Worm (Caenorhabditis elegans) whole organism, L4 larva: ENCODE measurements around the gene lin-3.

Source experiments
- D1046.2 ChIP-seq: fragments of 200-800 bp; sonication (Bioruptor generic); IDR thresholded peaks from 2 replicates; pipeline ENCODE4 v1.3.6; 2022; ENCODE audit warnings: missing genetic modification characterization, missing compliant biosample characterization
- F49E8.2 ChIP-seq: sonication (generic microtip); optimal IDR thresholded peaks from 2 replicates; lab custom pipeline; 2016; ENCODE audit warnings: missing compliant biosample characterization, mild to moderate bottlenecking, missing genetic modification characterization, borderline replicate concordance
- R02D3.7 ChIP-seq: fragments of 150-350 bp; sonication (generic microtip); optimal IDR thresholded peaks from 3 replicates; lab custom pipeline; 2014; ENCODE audit warnings: missing biosample characterization, missing genetic modification characterization
- Y5F2A.4 ChIP-seq: fragments of 200-800 bp; sonication (Bioruptor generic); optimal IDR thresholded peaks from 2 replicates; lab custom pipeline; 2018; ENCODE audit warnings: mild to moderate bottlenecking, missing genetic modification characterization, missing compliant biosample characterization
- aha-1 ChIP-seq: fragments of 150-350 bp; peaks from one replicate; lab custom pipeline; 2014; ENCODE audit warnings: missing biosample characterization, missing genetic modification characterization
- ama-1 ChIP-seq: fragments of 150-350 bp; optimal IDR thresholded peaks from 2 replicates; lab custom pipeline; 2014; ENCODE audit warnings: inconsistent platforms, mixed read lengths
- ceh-44 ChIP-seq: fragments of 200-800 bp; sonication (Bioruptor generic); IDR thresholded peaks from 2 replicates; pipeline ENCODE4 v1.3.6; 2022; ENCODE audit warnings: missing genetic modification reagents, missing genetic modification characterization, missing compliant biosample characterization
- ceh-82 ChIP-seq: sonication (generic microtip); optimal IDR thresholded peaks from 2 replicates; lab custom pipeline; 2017; ENCODE audit warnings: missing biosample characterization, missing genetic modification characterization
- ces-1 ChIP-seq: fragments of 150-350 bp; sonication (generic microtip); optimal IDR thresholded peaks from 4 replicates; lab custom pipeline; 2014; ENCODE audit warnings: missing biosample characterization, missing genetic modification reagents, missing genetic modification characterization
- ctbp-1 ChIP-seq: fragments of 200-800 bp; sonication (Bioruptor generic); IDR thresholded peaks from 2 replicates; pipeline ENCODE4 v1.3.6; 2022; ENCODE audit warnings: missing genetic modification reagents, missing genetic modification characterization, missing compliant biosample characterization
- daf-12 ChIP-seq: fragments of 150-350 bp; optimal IDR thresholded peaks from 2 replicates; lab custom pipeline; 2014; ENCODE audit warnings: missing biosample characterization, missing genetic modification reagents, missing genetic modification characterization
- daf-8 ChIP-seq: fragments of 200-800 bp; sonication (Bioruptor generic); IDR thresholded peaks from 2 replicates; pipeline ENCODE4 v1.3.6; 2022; ENCODE audit warnings: missing genetic modification characterization, missing compliant biosample characterization
- dpl-1 ChIP-seq: fragments of 150-350 bp; optimal IDR thresholded peaks from 2 replicates; lab custom pipeline; 2014; ENCODE audit warnings: missing biosample characterization, missing genetic modification reagents, missing genetic modification characterization
- duxl-1 ChIP-seq: sonication (generic microtip); optimal IDR thresholded peaks from 2 replicates; lab custom pipeline; 2016; ENCODE audit warnings: mild to moderate bottlenecking, missing genetic modification characterization, moderate library complexity, missing compliant biosample characterization; ENCODE audit not compliant: poor library complexity
- egl-27 ChIP-seq: sonication (generic microtip); optimal IDR thresholded peaks from 3 replicates; lab custom pipeline; 2017; ENCODE audit warnings: missing biosample characterization, missing genetic modification reagents, missing genetic modification characterization
- fos-1 ChIP-seq: fragments of 150-350 bp; optimal IDR thresholded peaks from 2 replicates; lab custom pipeline; 2014; ENCODE audit warnings: missing biosample characterization, missing genetic modification characterization
- hmg-1.1 ChIP-seq: fragments of 200-800 bp; sonication (Bioruptor generic); IDR thresholded peaks from 2 replicates; pipeline ENCODE4 v1.3.6; 2022; ENCODE audit warnings: missing genetic modification reagents, missing genetic modification characterization, missing compliant biosample characterization
- lin-1 ChIP-seq: fragments of 200-800 bp; sonication (Bioruptor generic); IDR thresholded peaks from 2 replicates; pipeline ENCODE4 v1.3.6; 2022; ENCODE audit warnings: missing genetic modification reagents, missing genetic modification characterization, missing compliant biosample characterization
- lin-15B ChIP-seq: fragments of 150-350 bp; sonication (generic microtip); optimal IDR thresholded peaks from 3 replicates; lab custom pipeline; 2014; ENCODE audit warnings: missing biosample characterization, missing genetic modification characterization
- mdl-1 ChIP-seq, 2 experiments: fragments of 150-350 bp in 1 of 2; sonication (generic microtip) in 1 of 2; optimal IDR thresholded peaks; 2 replicates each; lab custom pipeline; 2014 to 2017; ENCODE audit warnings: missing biosample characterization in 2 of 2, missing genetic modification characterization in 2 of 2
- mep-1 ChIP-seq: fragments of 150-350 bp; sonication (generic microtip); optimal IDR thresholded peaks from 3 replicates; lab custom pipeline; 2014; ENCODE audit warnings: missing biosample characterization, missing genetic modification characterization
- mes-2 ChIP-seq: sonication (generic microtip); optimal IDR thresholded peaks from 2 replicates; lab custom pipeline; 2016; ENCODE audit warnings: missing genotype, mild to moderate bottlenecking, missing genetic modification characterization, missing compliant biosample characterization; ENCODE audit not compliant: poor library complexity, severe bottlenecking
- nhr-102 ChIP-seq: sonication (generic microtip); optimal IDR thresholded peaks from 2 replicates; lab custom pipeline; 2016; ENCODE audit warnings: mild to moderate bottlenecking, missing genetic modification characterization, moderate library complexity, missing compliant biosample characterization
- nhr-77 ChIP-seq: fragments of 150-350 bp; optimal IDR thresholded peaks from 2 replicates; lab custom pipeline; 2014; ENCODE audit warnings: missing biosample characterization, missing genetic modification characterization
- pha-4 ChIP-seq, 2 experiments: fragments of 150-350 bp in 1 of 2; fragments of 200-800 bp in 1 of 2; sonication (Bioruptor generic) in 1 of 2; IDR thresholded peaks in 1 of 2; optimal IDR thresholded peaks in 1 of 2; 2 replicates each; pipeline versions ENCODE4 v1.3.6 to Lab custom; 2014 to 2022; ENCODE audit warnings: missing genetic modification characterization in 2 of 2, missing genetic modification reagents in 2 of 2, missing biosample characterization in 1 of 2, missing compliant biosample characterization in 1 of 2
- rbr-2 ChIP-seq: sonication (generic microtip); optimal IDR thresholded peaks from 2 replicates; lab custom pipeline; 2016; ENCODE audit warnings: missing genotype, missing genetic modification characterization, missing compliant biosample characterization
- sdz-12 ChIP-seq: fragments of 200-800 bp; sonication (Bioruptor generic); optimal IDR thresholded peaks from 2 replicates; lab custom pipeline; 2018; ENCODE audit warnings: mild to moderate bottlenecking, missing genetic modification characterization, missing compliant biosample characterization
- snpc-4 ChIP-seq: fragments of 150-350 bp; optimal IDR thresholded peaks from 2 replicates; lab custom pipeline; 2014; ENCODE audit warnings: missing biosample characterization, missing genetic modification characterization
- spr-1 ChIP-seq: sonication (generic microtip); optimal IDR thresholded peaks from 2 replicates; lab custom pipeline; 2016; ENCODE audit warnings: mild to moderate bottlenecking, missing genetic modification characterization, missing compliant biosample characterization
- tra-1 ChIP-seq: fragments of 200-800 bp; sonication (Bioruptor generic); IDR thresholded peaks from 2 replicates; pipeline ENCODE4 v1.3.6; 2022; ENCODE audit warnings: missing genetic modification reagents, missing genetic modification characterization, missing compliant biosample characterization
- unc-39 ChIP-seq: sonication (generic microtip); optimal IDR thresholded peaks from 2 replicates; lab custom pipeline; 2017; ENCODE audit warnings: missing biosample characterization, missing genetic modification characterization
- unc-62 ChIP-seq, 3 experiments: fragments of 150-350 bp in 1 of 3; sonication (generic microtip); optimal IDR thresholded peaks in 2 of 3; peaks in 1 of 3; 1 replicate in 1 of 3; 2 replicates in 2 of 3; lab custom pipeline; 2014 to 2017; ENCODE audit warnings: missing biosample characterization in 3 of 3, missing genetic modification characterization in 3 of 3, missing genetic modification reagents in 3 of 3, missing genotype in 1 of 3
- vab-7 ChIP-seq: fragments of 200-800 bp; sonication (Bioruptor generic); IDR thresholded peaks from 2 replicates; pipeline ENCODE4 v1.3.6; 2022; ENCODE audit warnings: missing genetic modification reagents, missing genetic modification characterization, missing compliant biosample characterization
- zfp-2 ChIP-seq: sonication (generic microtip); optimal IDR thresholded peaks from 2 replicates; lab custom pipeline; 2016; ENCODE audit warnings: mild to moderate bottlenecking, missing genetic modification characterization, missing compliant biosample characterization
- zfp-3 ChIP-seq: fragments of 200-800 bp; sonication (Bioruptor generic); conservative IDR thresholded peaks from 2 replicates; pipeline ENCODE4 v1.3.6; 2022; ENCODE audit warnings: missing genetic modification reagents, missing genetic modification characterization, missing compliant biosample characterization
- ztf-11 ChIP-seq: fragments of 150-350 bp; optimal IDR thresholded peaks from 2 replicates; lab custom pipeline; 2014; ENCODE audit warnings: missing biosample characterization, missing genetic modification characterization

Gene lin-3

DNA sequence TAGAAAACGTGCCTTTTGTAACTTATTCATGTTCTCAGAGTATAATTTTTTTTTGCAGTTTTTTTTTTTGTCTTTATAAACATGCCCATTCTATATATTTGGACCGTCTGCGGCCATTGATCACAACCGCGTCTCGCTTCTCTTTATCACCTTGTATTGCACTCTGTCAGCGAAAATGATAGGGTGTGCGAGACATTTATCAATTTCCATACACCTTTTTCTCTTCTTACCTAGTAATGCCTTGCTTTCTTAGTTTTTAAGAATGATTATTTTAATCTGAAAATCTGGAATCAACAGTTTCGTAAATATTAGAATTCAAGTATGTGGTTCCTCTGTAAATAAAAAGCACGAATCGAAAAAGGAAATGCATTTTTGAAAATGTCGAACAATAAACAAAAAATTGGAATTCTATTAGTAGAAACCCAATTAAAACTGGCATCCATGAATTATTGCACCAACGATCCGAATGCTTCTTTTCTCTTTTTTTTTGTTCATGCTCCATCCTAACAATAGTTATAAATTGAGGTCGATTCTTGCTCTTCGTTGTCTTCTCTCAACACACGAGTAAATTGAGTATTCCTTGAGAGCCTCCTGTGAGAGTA, 16.9 kb upstream of the lin-3 start (continued):
- TF ChIP-seq nhr-77 (tag; lab: Kevin White, UChicago), result peak; percentile 52
- TF ChIP-seq daf-12 (tag; lab: Kevin White, UChicago), result no peak
- TF ChIP-seq spr-1 (tag; lab: Kevin White, UChicago), result no peak
- TF ChIP-seq mdl-1 (tag; optimal IDR thresholded peaks at IDR 0.05; lab: Kevin White, UChicago), result no peak
- no peak for TF ChIP-seq Y5F2A.4 (GFP tag; lab: Kevin White, UChicago)
- no peak for TF ChIP-seq zfp-3 (GFP tag; lab: Robert Waterston, UW)
- no peak for TF ChIP-seq sdz-12
- no peak for TF ChIP-seq rbr-2 (tag; lab: Kevin White, UChicago)
- TF ChIP-seq dpl-1 (GFP tag; lab: Kevin White, UChicago), result no peak
- TF ChIP-seq ctbp-1 (GFP tag; lab: Robert Waterston, UW), result no peak
- no peak for TF ChIP-seq vab-7 (GFP tag; lab: Robert Waterston, UW)
- no peak for TF ChIP-seq unc-39 (tag; lab: Kevin White, UChicago)
- no peak for TF ChIP-seq tra-1 (GFP tag; lab: Robert Waterston, UW)
- TF ChIP-seq ces-1, result peak; percentile 11

DNA sequence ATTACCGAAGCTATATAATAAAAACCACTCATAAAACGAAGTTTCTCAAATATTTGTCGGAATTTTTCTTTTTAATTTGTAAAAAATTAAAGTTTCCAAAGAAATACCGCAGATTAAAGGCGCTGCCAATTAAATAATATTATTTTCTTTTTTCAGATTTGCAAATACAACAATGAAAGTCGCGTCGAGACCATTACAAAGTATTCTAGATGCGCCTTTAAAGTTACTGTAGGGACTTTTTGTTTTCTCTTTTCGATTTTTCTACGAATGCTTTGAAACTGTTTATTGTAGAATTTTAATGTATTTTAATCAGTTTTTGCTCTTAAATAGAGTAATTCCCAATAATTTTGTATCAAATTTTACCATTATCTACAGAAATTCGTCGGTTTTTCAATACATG, 15.9 kb upstream of the lin-3 start:
- TF ChIP-seq unc-62 (GFP tag; optimal IDR thresholded peaks at IDR 0.05 in 1 of 2; lab: Kevin White, UChicago) (peak in 1 of 2 experiments; percentile 43), unc-62 (tag; optimal IDR thresholded peaks at IDR 0.05; lab: Kevin White, UChicago) (no peak), zfp-2 (tag; lab: Kevin White, UChicago) (no peak)

DNA sequence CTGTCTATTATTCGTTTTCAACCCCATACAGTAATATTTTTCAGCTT, 15.7 kb upstream of the lin-3 start, which contains the start of gene kdin-1:
kdin-1 (plus strand) TSS at position 38 of the 47 bp plus-strand sequence.
- TF ChIP-seq fos-1 (tag; lab: Kevin White, UChicago) (no peak), dpl-1 (GFP tag; lab: Kevin White, UChicago) (no peak)

DNA sequence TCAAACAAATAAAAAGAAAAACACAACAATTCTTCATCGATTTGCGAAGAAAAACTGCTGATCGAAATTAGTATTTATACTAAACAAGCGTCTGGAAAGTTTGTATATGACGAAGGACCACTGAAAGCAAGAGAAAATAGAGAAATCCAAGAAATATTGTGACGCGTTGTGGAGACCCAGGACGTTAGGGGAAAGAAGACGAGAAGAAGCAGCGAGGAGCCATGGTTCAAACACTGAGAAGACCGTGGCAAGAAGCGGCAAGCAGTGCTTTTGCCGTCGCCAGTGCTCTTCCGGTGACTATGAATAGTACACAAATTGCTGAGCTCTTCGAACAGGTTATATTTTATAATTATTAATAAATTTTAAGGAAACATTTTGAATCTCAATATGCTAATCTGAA, 15.4 kb upstream of the lin-3 start:
- TF ChIP-seq daf-8 (GFP tag; lab: Robert Waterston, UW) (no peak), hmg-1.1 (GFP tag; lab: Robert Waterston, UW) (0 out of 2 replicates have a peak, but pooled peaks have one; percentile 9), R02D3.7 (tag; lab: Kevin White, UChicago) (no peak), snpc-4 (tag; lab: Kevin White, UChicago) (no peak), aha-1 (tag; lab: Kevin White, UChicago) (peak; percentile 13), ctbp-1 (GFP tag; lab: Robert Waterston, UW) (0 out of 2 replicates have a peak, but pooled peaks have one; percentile 27), mes-2 (tag; lab: Kevin White, UChicago) (peak; percentile 6), duxl-1 (no peak), mep-1 (tag; lab: Kevin White, UChicago) (no peak), lin-1 (GFP tag; lab: Robert Waterston, UW) (no peak)

DNA sequence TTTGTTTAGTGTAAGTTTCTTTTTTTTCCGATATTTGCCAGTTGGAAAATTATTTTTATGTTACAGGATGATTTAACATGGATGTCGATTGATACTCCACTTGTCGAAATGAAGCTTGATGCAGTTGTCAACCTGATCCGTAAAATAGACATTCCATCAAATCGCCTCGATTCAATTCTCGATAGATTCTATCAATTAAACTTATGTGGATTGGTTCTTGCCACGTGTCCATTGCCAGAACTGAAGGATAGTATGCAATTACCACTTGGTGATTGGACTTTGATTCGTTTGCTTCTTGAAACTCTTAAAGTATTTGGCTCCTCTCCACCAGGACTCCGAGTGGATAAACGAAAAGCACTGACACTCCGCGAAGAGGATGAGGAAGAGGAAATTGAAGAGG, 9.7 kb upstream of the lin-3 start:
- TF ChIP-seq F49E8.2 (tag; lab: Kevin White, UChicago) (no peak), unc-62 (GFP tag; optimal IDR thresholded peaks at IDR 0.05 in 1 of 2; lab: Kevin White, UChicago) (peak in 1 of 2 experiments; percentile 96), unc-62 (tag; optimal IDR thresholded peaks at IDR 0.05; lab: Kevin White, UChicago) (no peak)

DNA sequence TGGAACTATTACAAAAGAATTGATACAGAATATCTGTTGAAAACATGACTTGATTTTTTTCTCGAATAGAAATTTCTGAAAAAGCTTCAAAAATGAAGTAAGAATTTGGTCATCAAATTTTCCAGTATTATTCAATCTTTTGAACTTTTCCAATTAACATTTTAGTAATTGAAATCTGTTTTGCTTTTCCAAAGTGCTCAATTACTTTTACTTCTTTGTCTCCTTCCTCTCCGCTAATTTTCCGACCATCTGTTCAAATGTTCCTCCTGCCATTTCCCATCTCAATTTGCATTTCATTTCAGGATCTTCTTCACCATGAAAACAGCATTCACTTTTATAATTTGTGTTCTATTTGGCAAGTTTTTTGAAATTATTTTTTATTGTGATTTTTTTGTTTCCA, 5.2 kb upstream of the lin-3 start, which contains the start of gene F36H1.11:
F36H1.11 (plus strand) TSS at position 301 of the 400 bp plus-strand sequence.
- no peak for TF ChIP-seq fos-1 (tag; lab: Kevin White, UChicago)
- no peak for TF ChIP-seq ceh-44 (GFP tag; lab: Robert Waterston, UW)
- TF ChIP-seq pha-4 (GFP tag; IDR thresholded peaks at IDR 0.05; lab: Robert Waterston, UW), result no peak
- no peak for TF ChIP-seq pha-4 (tag; optimal IDR thresholded peaks at IDR 0.05; lab: Kevin White, UChicago)
- TF ChIP-seq egl-27 (tag; lab: Kevin White, UChicago), result no peak
- no peak for TF ChIP-seq ama-1 (lab: Kevin White, UChicago)
- no peak for TF ChIP-seq lin-15B
- no peak for TF ChIP-seq ceh-82 (tag; lab: Kevin White, UChicago)
- no peak for TF ChIP-seq nhr-102 (tag; lab: Kevin White, UChicago)
- TF ChIP-seq ces-1, result no peak
- TF ChIP-seq ztf-11, result no peak
- TF ChIP-seq D1046.2 (GFP tag; lab: Robert Waterston, UW), result no peak
- TF ChIP-seq, all 104 proteins: peak for 0
